Worm (Caenorhabditis elegans): ENCODE measurements around the gene W07G4.8.

The W07G4.8 gene

ce11 chrV:13064164-13064563, 14.8 kb upstream of the W07G4.8 start:
- TF ChIP-seq mab-5 (tag; optimal IDR thresholded peaks at IDR 0.05) (no peak), cnd-1 (tag; optimal IDR thresholded peaks at IDR 0.05) (no peak), nhr-2 (tag; optimal IDR thresholded peaks at IDR 0.05) (no peak), ztf-11 (tag; optimal IDR thresholded peaks at IDR 0.05) (no peak), zip-8 (tag; optimal IDR thresholded peaks at IDR 0.05) (no peak), drap-1 (GFP tag; optimal IDR thresholded peaks at IDR 0.05) (no peak), pha-4 (tag; optimal IDR thresholded peaks at IDR 0.05) (no peak), M03D4.4 (tag; optimal IDR thresholded peaks at IDR 0.05) (no peak), unc-120 (tag; optimal IDR thresholded peaks at IDR 0.05; ENCODE audit: poor library complexity, severe bottlenecking) (no peak), ceh-43 (GFP tag; optimal IDR thresholded peaks at IDR 0.05) (no peak), hlh-1 (tag; optimal IDR thresholded peaks at IDR 0.05) (no peak), ham-2 (GFP tag; optimal IDR thresholded peaks at IDR 0.05) (no peak), snpc-4 (tag; optimal IDR thresholded peaks at IDR 0.05) (no peak), blmp-1 (tag; optimal IDR thresholded peaks at IDR 0.05) (no peak), elt-1 (tag; optimal IDR thresholded peaks at IDR 0.05; ENCODE audit: borderline replicate concordance, insufficient read depth) (no peak), flh-1 (GFP tag; optimal IDR thresholded peaks at IDR 0.05) (no peak), sem-2 (GFP tag; optimal IDR thresholded peaks at IDR 0.05) (no peak)

ce11 chrV:13063402-13063801, 14.0 kb upstream of the W07G4.8 start:
- no peak for TF ChIP-seq ceh-43 (GFP tag; optimal IDR thresholded peaks at IDR 0.05)

- no peak for TF ChIP-seq nhr-2 (tag; optimal IDR thresholded peaks at IDR 0.05)
- TF ChIP-seq ceh-43 (GFP tag; optimal IDR thresholded peaks at IDR 0.05), result no peak
- no peak for TF ChIP-seq nhr-76 (tag; optimal IDR thresholded peaks at IDR 0.05)
- no peak for TF ChIP-seq elt-1 (tag; optimal IDR thresholded peaks at IDR 0.05; ENCODE audit: borderline replicate concordance, insufficient read depth)
- TF ChIP-seq elt-3 (tag; optimal IDR thresholded peaks at IDR 0.05), result no peak
- no peak for TF ChIP-seq ham-2 (GFP tag; optimal IDR thresholded peaks at IDR 0.05)
- no peak for TF ChIP-seq pha-4 (tag; optimal IDR thresholded peaks at IDR 0.05)
These were observed 12.5 kb upstream of the W07G4.8 start, which contains the start of gene F42E8.1 for ce11 chrV:13061836-13062235. Gene F42E8.1, plus strand, starts transcription at chrV:13062136.

- TF ChIP-seq ztf-11 (tag; optimal IDR thresholded peaks at IDR 0.05) (no peak), blmp-1 (tag; optimal IDR thresholded peaks at IDR 0.05) (no peak), ces-1 (GFP tag; optimal IDR thresholded peaks at IDR 0.05) (no peak), cnd-1 (tag; optimal IDR thresholded peaks at IDR 0.05) (no peak), nhr-12 (tag; optimal IDR thresholded peaks at IDR 0.05) (no peak), zip-8 (tag; optimal IDR thresholded peaks at IDR 0.05) (no peak), mls-2 (tag; optimal IDR thresholded peaks at IDR 0.05) (no peak), lin-13 (tag; optimal IDR thresholded peaks at IDR 0.05) (no peak), snpc-4 (tag; optimal IDR thresholded peaks at IDR 0.05) (no peak), sptf-1 (tag; optimal IDR thresholded peaks at IDR 0.05) (no peak), mab-5 (tag; optimal IDR thresholded peaks at IDR 0.05) (no peak), bed-3 (GFP tag; optimal IDR thresholded peaks at IDR 0.05) (no peak), M03D4.4 (tag; optimal IDR thresholded peaks at IDR 0.05) (no peak), tbx-8 (GFP tag; optimal IDR thresholded peaks at IDR 0.05) (no peak), flh-1 (GFP tag; optimal IDR thresholded peaks at IDR 0.05) (no peak), pha-4 (tag; optimal IDR thresholded peaks at IDR 0.05) (no peak), nhr-76 (tag; optimal IDR thresholded peaks at IDR 0.05) (no peak)
These were observed 4.3 kb upstream of the W07G4.8 start, which contains the start of gene srr-1 for ce11 chrV:13053635-13054034. Gene srr-1, minus strand, starts transcription at chrV:13053735.

- no peak for TF ChIP-seq blmp-1 (tag; optimal IDR thresholded peaks at IDR 0.05)
- no peak for TF ChIP-seq nhr-28 (tag; optimal IDR thresholded peaks at IDR 0.05)
- TF ChIP-seq cnd-1 (tag; optimal IDR thresholded peaks at IDR 0.05), result no peak
- no peak for TF ChIP-seq unc-120 (tag; optimal IDR thresholded peaks at IDR 0.05; ENCODE audit: poor library complexity, severe bottlenecking)
- no peak for TF ChIP-seq nhr-2 (tag; optimal IDR thresholded peaks at IDR 0.05)
- no peak for TF ChIP-seq sem-2 (GFP tag; optimal IDR thresholded peaks at IDR 0.05)
- TF ChIP-seq nhr-12 (tag; optimal IDR thresholded peaks at IDR 0.05), result no peak
- no peak for TF ChIP-seq flh-1 (GFP tag; optimal IDR thresholded peaks at IDR 0.05)
These were observed 1.8 kb downstream of the W07G4.8 start, which contains the start of gene W07G4.5 for ce11 chrV:13047574-13048030. Gene W07G4.5, plus strand, starts transcription at chrV:13047980.

Measured in whole organism, mixed stage, embryonic.